Fruit fly (Drosophila melanogaster): ENCODE results near the gene CG42675.
A peak's percentile ranks its signal among the peaks of the same experiment; 100 is the strongest.

Gene CG42675

DNA sequence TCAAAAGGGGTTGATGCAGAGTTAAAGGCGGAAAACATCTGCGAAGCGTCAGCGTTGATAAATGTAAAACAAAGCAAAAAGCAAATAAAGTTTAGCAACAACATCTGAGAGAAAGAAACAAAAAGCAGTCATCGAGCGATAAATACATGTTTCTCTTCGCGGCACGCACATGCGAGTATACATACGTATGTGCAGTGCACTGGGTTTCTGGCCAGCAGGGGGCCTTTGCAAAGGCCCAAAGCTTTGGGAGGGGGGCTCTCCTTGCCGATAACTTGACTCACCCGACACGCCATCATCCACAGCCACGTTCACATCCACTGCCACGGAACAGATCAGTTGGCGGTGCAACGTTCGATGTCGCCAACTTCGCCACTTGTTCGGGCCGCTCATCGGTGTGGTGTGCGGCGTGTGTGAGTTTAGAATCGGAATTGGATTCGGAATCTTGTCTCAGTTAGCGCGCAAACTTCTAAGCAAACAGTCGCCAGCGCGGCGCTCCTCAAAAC is at the start of gene CG42675:
CG42675 (plus strand) TSS at position 453 of the 503 bp plus-strand sequence.
- no peak for TF ChIP-seq CG8478 (optimal IDR thresholded peaks at IDR 0.05)
- TF ChIP-seq psq (optimal IDR thresholded peaks at IDR 0.05) = no peak
- no peak for TF ChIP-seq Dll (optimal IDR thresholded peaks at IDR 0.05)
- no peak for TF ChIP-seq pan (optimal IDR thresholded peaks at IDR 0.05)
- TF ChIP-seq EcR (GFP tag; optimal IDR thresholded peaks at IDR 0.05) = no peak
- TF ChIP-seq usp (GFP tag; optimal IDR thresholded peaks at IDR 0.05) = no peak

DNA sequence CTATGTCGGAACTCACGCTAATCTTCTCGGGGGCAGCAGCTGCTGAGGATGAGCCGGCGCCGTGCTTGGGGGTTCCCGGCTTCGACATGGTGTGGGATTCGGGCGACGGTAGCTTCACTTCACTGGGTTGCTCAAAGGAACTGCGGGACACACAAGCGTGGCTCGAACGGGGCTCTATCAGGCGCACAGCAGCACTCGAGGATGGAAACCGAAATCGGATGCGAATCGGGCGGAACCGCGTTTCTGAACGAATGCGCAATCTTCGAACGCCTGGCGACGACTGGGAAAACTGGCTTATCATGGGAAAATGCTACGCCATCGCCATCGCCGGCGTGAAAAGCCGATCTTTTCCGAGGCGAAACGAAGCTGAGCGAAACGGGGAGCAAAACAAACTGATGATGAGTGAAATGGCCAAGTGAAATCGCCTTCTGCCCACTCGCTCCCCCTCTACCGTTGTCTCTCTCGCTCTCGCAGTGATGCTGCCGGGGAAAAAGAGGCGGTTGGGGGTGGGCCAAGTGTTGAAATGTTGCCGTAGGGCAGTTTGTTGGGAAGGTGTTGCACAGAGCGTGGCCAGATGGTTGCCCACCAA is 41.7 kb upstream of the CG42675 start:
- no peak for TF ChIP-seq CG8478 (optimal IDR thresholded peaks at IDR 0.05)
- no peak for TF ChIP-seq EcR (GFP tag; optimal IDR thresholded peaks at IDR 0.05)
- TF ChIP-seq psq (optimal IDR thresholded peaks at IDR 0.05) = no peak
- TF ChIP-seq Dll (optimal IDR thresholded peaks at IDR 0.05) = no peak
- no peak for TF ChIP-seq pan (optimal IDR thresholded peaks at IDR 0.05)
- TF ChIP-seq usp (GFP tag; optimal IDR thresholded peaks at IDR 0.05) = no peak

- TF ChIP-seq usp (GFP tag; optimal IDR thresholded peaks at IDR 0.05) = no peak
- no peak for TF ChIP-seq psq (optimal IDR thresholded peaks at IDR 0.05)
- TF ChIP-seq CG8478 (optimal IDR thresholded peaks at IDR 0.05) = no peak
- TF ChIP-seq Dll (optimal IDR thresholded peaks at IDR 0.05) = no peak
- TF ChIP-seq EcR (GFP tag; optimal IDR thresholded peaks at IDR 0.05) = no peak
- no peak for TF ChIP-seq pan (optimal IDR thresholded peaks at IDR 0.05)
Observed at dm6 chr3R:5772433-5772832, 41.0 kb upstream of the CG42675 start.

- TF ChIP-seq Dll (optimal IDR thresholded peaks at IDR 0.05) = peak; percentile 65
- no peak for TF ChIP-seq EcR (GFP tag; optimal IDR thresholded peaks at IDR 0.05)
Observed at dm6 chr3R:5778731-5779593, 34.4 kb upstream of the CG42675 start, which contains the start of gene jagn. TSS of gene jagn (plus strand) at chr3R:5779315.

- TF ChIP-seq pan (optimal IDR thresholded peaks at IDR 0.05) (no peak), psq (optimal IDR thresholded peaks at IDR 0.05) (no peak), EcR (GFP tag; optimal IDR thresholded peaks at IDR 0.05) (no peak), Dll (optimal IDR thresholded peaks at IDR 0.05) (no peak), CG8478 (optimal IDR thresholded peaks at IDR 0.05) (no peak), usp (GFP tag; optimal IDR thresholded peaks at IDR 0.05) (no peak)
Observed at dm6 chr3R:5780976-5781375, 32.4 kb upstream of the CG42675 start, which contains the start of gene CG2082. TSS of gene CG2082 (minus strand) at chr3R:5781076.

DNA sequence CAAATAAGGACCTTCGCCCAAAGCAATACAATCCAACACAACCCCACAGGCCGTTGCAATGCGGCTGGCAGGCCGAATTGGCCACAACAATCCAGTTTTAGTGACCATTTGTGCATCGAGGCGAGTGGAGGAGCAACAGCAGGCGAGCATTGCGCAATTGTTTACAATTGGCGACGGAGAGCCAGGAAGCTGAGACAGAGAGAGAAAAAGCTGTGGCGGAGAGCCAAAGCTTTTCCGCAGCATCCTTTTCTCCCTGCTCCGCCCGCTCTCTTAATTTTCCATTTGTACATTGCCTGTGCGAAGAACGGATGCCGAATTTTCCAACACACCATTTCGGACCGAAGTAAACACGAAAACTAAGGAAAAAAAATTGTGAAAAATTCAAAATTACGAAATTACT is 31.9 kb upstream of the CG42675 start, which contains the start of gene kat-60L1:
kat-60L1 (plus strand) TSS at position 301 of the 400 bp plus-strand sequence.
- TF ChIP-seq Dll (optimal IDR thresholded peaks at IDR 0.05) (no peak), CG8478 (optimal IDR thresholded peaks at IDR 0.05) (no peak), psq (optimal IDR thresholded peaks at IDR 0.05) (no peak), EcR (GFP tag; optimal IDR thresholded peaks at IDR 0.05) (no peak), usp (GFP tag; optimal IDR thresholded peaks at IDR 0.05) (no peak), pan (optimal IDR thresholded peaks at IDR 0.05) (no peak)

DNA sequence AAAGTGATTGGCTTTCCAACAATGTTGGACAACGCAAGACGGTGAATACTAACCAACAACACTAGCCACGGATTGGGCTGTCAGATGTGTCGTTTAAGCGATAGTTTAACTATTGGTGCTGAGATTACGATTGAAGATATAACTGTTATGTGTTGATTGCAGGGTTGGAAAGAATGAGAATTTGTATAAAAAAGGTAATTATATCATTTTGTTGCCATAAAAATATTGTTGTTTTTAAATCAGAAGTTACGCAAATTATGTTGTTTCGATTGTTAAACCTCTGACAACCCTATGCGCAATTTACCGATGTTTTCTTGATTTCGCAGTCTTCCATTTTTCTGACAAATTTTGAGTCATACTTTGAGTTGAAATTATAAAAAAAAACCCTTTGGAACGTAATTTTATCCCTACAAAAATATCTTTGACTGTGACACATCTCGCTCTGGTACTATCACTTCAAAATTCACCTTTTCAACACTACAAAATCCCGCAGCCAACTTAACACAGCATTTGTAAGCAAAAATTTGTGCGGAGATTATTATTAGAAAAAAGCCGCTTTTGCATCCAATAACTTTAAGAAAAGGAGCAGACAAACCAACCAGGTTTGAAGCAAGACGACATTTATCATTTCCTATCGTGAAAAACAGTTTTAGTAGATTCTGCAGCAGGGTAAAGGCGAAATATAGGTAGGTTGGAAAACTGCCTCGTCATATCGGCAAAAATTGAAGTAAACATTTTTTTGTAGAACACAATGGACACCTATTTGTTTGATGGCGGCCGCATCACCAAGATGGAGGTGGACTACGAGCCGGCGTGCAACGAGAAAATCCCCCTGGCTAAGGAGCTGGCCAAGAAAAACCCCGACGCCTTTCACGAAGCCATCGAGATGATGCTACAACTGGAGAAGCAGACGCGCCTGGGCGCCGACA is 24.1 kb upstream of the CG42675 start, which contains the start of the genes Hat1 and Rpn5:
Hat1 (minus strand) TSS at position 360 of the 929 bp plus-strand sequence.
Rpn5 (plus strand) TSS at position 469 of the 929 bp plus-strand sequence.
- TF ChIP-seq psq (optimal IDR thresholded peaks at IDR 0.05) = no peak
- no peak for TF ChIP-seq usp (GFP tag; optimal IDR thresholded peaks at IDR 0.05)
- TF ChIP-seq EcR (GFP tag; optimal IDR thresholded peaks at IDR 0.05) = no peak
- no peak for TF ChIP-seq pan (optimal IDR thresholded peaks at IDR 0.05)
- TF ChIP-seq Dll (optimal IDR thresholded peaks at IDR 0.05) = no peak
- TF ChIP-seq CG8478 (optimal IDR thresholded peaks at IDR 0.05) = no peak

dm6 chr3R:5791497-5791896 is 21.9 kb upstream of the CG42675 start, which contains the start of gene Hpf1:
TSS of gene Hpf1 (plus strand) at chr3R:5791879.
- TF ChIP-seq psq (optimal IDR thresholded peaks at IDR 0.05) (no peak), Dll (optimal IDR thresholded peaks at IDR 0.05) (no peak), EcR (GFP tag; optimal IDR thresholded peaks at IDR 0.05) (no peak), pan (optimal IDR thresholded peaks at IDR 0.05) (no peak), usp (GFP tag; optimal IDR thresholded peaks at IDR 0.05) (no peak), CG8478 (optimal IDR thresholded peaks at IDR 0.05) (no peak)

DNA sequence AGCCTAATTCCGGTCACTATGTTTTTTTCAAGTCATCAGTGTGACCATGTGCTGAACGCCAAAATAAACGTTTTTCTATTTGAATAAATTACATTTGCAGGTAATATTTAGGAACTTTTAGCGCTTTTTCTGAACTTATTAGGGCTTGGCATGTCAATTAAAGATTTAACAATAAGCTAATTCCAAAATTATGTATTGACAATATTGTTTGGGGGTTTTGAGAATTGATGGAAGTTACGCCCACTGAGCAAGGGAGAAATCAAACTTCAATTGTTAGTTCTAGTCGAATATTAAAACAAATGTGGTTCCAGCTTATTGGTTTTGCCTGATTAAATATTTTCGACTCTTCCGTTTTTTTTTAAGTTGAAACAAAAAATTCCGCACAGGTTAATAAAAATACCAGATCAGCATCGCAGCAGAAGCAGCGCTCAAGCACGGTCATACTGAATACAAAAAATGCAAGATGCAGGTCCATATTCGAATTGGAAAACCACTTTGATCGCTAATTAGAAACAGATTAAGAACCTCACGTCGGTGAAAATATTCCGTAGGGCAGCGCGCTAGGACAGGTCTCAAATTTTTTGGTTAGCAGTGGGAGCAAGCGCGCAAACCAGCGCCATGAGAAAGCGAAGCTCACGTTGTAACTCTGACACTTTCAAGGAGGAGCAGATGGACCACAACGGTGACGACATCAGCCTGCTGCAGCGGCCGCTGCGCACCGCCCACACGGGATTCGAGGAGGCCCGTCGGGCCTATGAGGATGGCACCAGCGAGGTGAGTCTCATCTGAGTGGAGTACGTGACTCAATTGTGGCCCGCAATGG is 18.9 kb upstream of the CG42675 start, which contains the start of the genes PSMG1 and CG10979:
PSMG1 (minus strand) TSS at position 51 of the 823 bp plus-strand sequence.
CG10979 (plus strand) TSS at position 439 of the 823 bp plus-strand sequence.
- no peak for TF ChIP-seq usp (GFP tag; optimal IDR thresholded peaks at IDR 0.05)
- TF ChIP-seq CG8478 (optimal IDR thresholded peaks at IDR 0.05) = no peak

DNA sequence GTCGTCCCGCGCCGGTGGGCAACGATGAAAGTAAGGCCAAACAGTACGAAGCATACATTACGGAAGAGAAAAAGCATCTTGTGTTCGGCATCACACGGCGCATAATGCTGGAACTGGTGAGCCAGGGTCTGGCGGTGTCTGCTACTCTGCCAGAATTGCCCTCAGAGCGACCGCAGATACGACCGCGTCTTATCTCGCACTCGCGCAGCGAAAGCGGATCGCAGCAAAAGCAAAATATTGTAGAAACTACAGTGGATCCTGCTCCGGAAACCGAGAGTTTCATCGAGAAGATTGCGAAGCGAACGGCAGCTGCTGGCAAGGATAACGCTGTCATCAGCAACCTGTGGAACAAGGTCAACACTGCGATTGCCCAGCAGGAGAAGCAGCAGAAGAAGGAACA is 15.7 kb upstream of the CG42675 start:
- TF ChIP-seq CG8478 (optimal IDR thresholded peaks at IDR 0.05) (no peak), EcR (GFP tag; optimal IDR thresholded peaks at IDR 0.05) (no peak), usp (GFP tag; optimal IDR thresholded peaks at IDR 0.05) (no peak), Dll (optimal IDR thresholded peaks at IDR 0.05) (no peak), pan (optimal IDR thresholded peaks at IDR 0.05) (no peak), psq (optimal IDR thresholded peaks at IDR 0.05) (no peak)

Measured in whole organism.